Fruit fly (Drosophila melanogaster) whole organism, embryonic: Measurements from ENCODE around the gene ATPsynG.

Experiments used
- Abd-B ChIP-seq: fragments of 200-800 bp; sonication (Bioruptor generic); optimal IDR thresholded peaks from 2 replicates; lab custom pipeline; 2018; ENCODE audit warnings: missing biosample characterization, mild to moderate bottlenecking, missing genetic modification characterization, moderate library complexity
- Ada2b ChIP-seq: fragments of 200-800 bp; sonication (Bioruptor generic); IDR thresholded peaks from 2 replicates; pipeline ENCODE4 v1.3.6; 2022; ENCODE audit warnings: missing biosample characterization, missing genetic modification characterization
- Atf-2 ChIP-seq: fragments of 200-800 bp; sonication (Bioruptor generic); optimal IDR thresholded peaks from 2 replicates; lab custom pipeline; 2016; ENCODE audit warnings: missing biosample characterization, missing genetic modification characterization
- CG10979 ChIP-seq: fragments of 200-800 bp; sonication (Bioruptor generic); optimal IDR thresholded peaks from 2 replicates; lab custom pipeline; 2018; ENCODE audit warnings: missing biosample characterization, mild to moderate bottlenecking, missing genetic modification characterization, moderate library complexity
- CG12299 ChIP-seq: fragments of 200-800 bp; sonication (Bioruptor generic); optimal IDR thresholded peaks from 2 replicates; lab custom pipeline; 2018; ENCODE audit warnings: missing biosample characterization, mild to moderate bottlenecking, missing genetic modification characterization
- CG12942 ChIP-seq: fragments of 200-800 bp; sonication (Bioruptor generic); optimal IDR thresholded peaks from 3 replicates; lab custom pipeline; 2016; ENCODE audit warnings: missing biosample characterization, missing genetic modification characterization
- CG14441 ChIP-seq: fragments of 200-800 bp; sonication (Bioruptor generic); IDR thresholded peaks from 2 replicates; pipeline ENCODE4 v1.3.6; 2022; ENCODE audit warnings: missing biosample characterization, missing genetic modification characterization
- CG14710 ChIP-seq: fragments of 200-800 bp; sonication (Bioruptor generic); optimal IDR thresholded peaks from 3 replicates; lab custom pipeline; 2019; ENCODE audit warnings: missing biosample characterization, mild to moderate bottlenecking, missing genetic modification characterization, moderate library complexity
- CG15073 ChIP-seq: fragments of 200-800 bp; sonication (Bioruptor generic); optimal IDR thresholded peaks from 2 replicates; lab custom pipeline; 2016; ENCODE audit warnings: missing biosample characterization, missing genetic modification characterization
- CG16813 ChIP-seq: fragments of 200-800 bp; sonication (Bioruptor generic); IDR thresholded peaks from 3 replicates; pipeline ENCODE4 v1.3.6; 2022; ENCODE audit warnings: missing biosample characterization, missing genetic modification characterization; ENCODE audit not compliant: partially characterized antibody
- CG17186 ChIP-seq: fragments of 200-800 bp; sonication (Bioruptor generic); optimal IDR thresholded peaks from 3 replicates; lab custom pipeline; 2017; ENCODE audit warnings: missing biosample characterization, missing genetic modification reagents, missing genetic modification characterization
- CG18011 ChIP-seq: fragments of 200-800 bp; sonication (Bioruptor generic); optimal IDR thresholded peaks from 2 replicates; lab custom pipeline; 2017; ENCODE audit warnings: missing biosample characterization, missing genetic modification characterization, mild to moderate bottlenecking, moderate library complexity, missing genotype
- CG30020 ChIP-seq: fragments of 200-800 bp; optimal IDR thresholded peaks from 2 replicates; lab custom pipeline; 2019; ENCODE audit warnings: missing biosample characterization, mild to moderate bottlenecking, missing genetic modification characterization, moderate library complexity
- CG32532 ChIP-seq: fragments of 200-800 bp; sonication (Bioruptor generic); IDR thresholded peaks from 2 replicates; pipeline ENCODE4 v1.3.6; 2022; ENCODE audit warnings: missing biosample characterization, missing genetic modification characterization
- CG32767 ChIP-seq: fragments of 200-800 bp; sonication (Bioruptor generic); IDR thresholded peaks from 2 replicates; pipeline ENCODE4 v1.3.6; 2022; ENCODE audit warnings: missing biosample characterization, missing genetic modification characterization
- CG3847 ChIP-seq: fragments of 200-800 bp; sonication (Bioruptor generic); IDR thresholded peaks from 2 replicates; pipeline ENCODE4 v1.3.6; 2022; ENCODE audit warnings: missing biosample characterization, missing genetic modification characterization
- CG4617 ChIP-seq: fragments of 200-800 bp; sonication (Bioruptor generic); optimal IDR thresholded peaks from 3 replicates; lab custom pipeline; 2016; ENCODE audit warnings: missing biosample characterization, missing genetic modification characterization, borderline replicate concordance
- CG5245 ChIP-seq: fragments of 200-800 bp; sonication (Bioruptor generic); optimal IDR thresholded peaks from 3 replicates; lab custom pipeline; 2016; ENCODE audit warnings: missing biosample characterization, missing genetic modification characterization
- CG7839 ChIP-seq: fragments of 200-800 bp; sonication (Bioruptor generic); optimal IDR thresholded peaks from 3 replicates; lab custom pipeline; 2018; ENCODE audit warnings: missing biosample characterization, mild to moderate bottlenecking, missing genetic modification characterization, moderate library complexity
- CG9609 ChIP-seq: fragments of 200-800 bp; sonication (Bioruptor generic); optimal IDR thresholded peaks from 3 replicates; lab custom pipeline; 2016; ENCODE audit warnings: missing biosample characterization, missing genetic modification characterization
- CHES-1-like ChIP-seq: fragments of 200-800 bp; sonication (Bioruptor generic); optimal IDR thresholded peaks from 2 replicates; lab custom pipeline; 2016; ENCODE audit warnings: missing biosample characterization, missing genetic modification characterization
- Chrac-16 ChIP-seq: fragments of 200-800 bp; sonication (Bioruptor generic); optimal IDR thresholded peaks from 3 replicates; lab custom pipeline; 2016; ENCODE audit warnings: missing biosample characterization, missing genetic modification characterization
- CoRest ChIP-seq: fragments of 200-800 bp; sonication (Bioruptor generic); optimal IDR thresholded peaks from 3 replicates; lab custom pipeline; 2018; ENCODE audit warnings: missing biosample characterization, mild to moderate bottlenecking, missing genetic modification characterization, moderate library complexity
- Dbx ChIP-seq: fragments of 200-800 bp; sonication (Bioruptor generic); IDR thresholded peaks from 3 replicates; pipeline ENCODE4 v1.3.6; 2022; ENCODE audit warnings: missing biosample characterization, missing genetic modification characterization
- E2f2 ChIP-seq: fragments of 200-800 bp; sonication (Bioruptor generic); IDR thresholded peaks from 2 replicates; pipeline ENCODE4 v1.3.6; 2022; ENCODE audit warnings: missing biosample characterization, missing genetic modification characterization
- Hand ChIP-seq: fragments of 200-800 bp; sonication (Bioruptor generic); optimal IDR thresholded peaks from 2 replicates; lab custom pipeline; 2017; ENCODE audit warnings: mild to moderate bottlenecking, missing biosample characterization, missing genetic modification reagents, missing genetic modification characterization
- Lhr ChIP-seq: fragments of 200-800 bp; sonication (Bioruptor generic); optimal IDR thresholded peaks from 3 replicates; lab custom pipeline; 2017; ENCODE audit warnings: mild to moderate bottlenecking, missing biosample characterization, missing genetic modification reagents, missing genetic modification characterization
- Lim3 ChIP-seq: fragments of 200-800 bp; sonication (Bioruptor generic); IDR thresholded peaks from 2 replicates; pipeline ENCODE4 v1.3.6; 2022; ENCODE audit warnings: missing biosample characterization, missing genetic modification characterization
- NfI ChIP-seq: fragments of 200-800 bp; sonication (Bioruptor generic); optimal IDR thresholded peaks from 3 replicates; lab custom pipeline; 2018; ENCODE audit warnings: missing biosample characterization, mild to moderate bottlenecking, missing genetic modification characterization, moderate library complexity
- PHDP ChIP-seq: fragments of 200-800 bp; sonication (Bioruptor generic); optimal IDR thresholded peaks from 3 replicates; lab custom pipeline; 2018; ENCODE audit warnings: missing biosample characterization, mild to moderate bottlenecking, missing genetic modification characterization, moderate library complexity
- YL-1 ChIP-seq: fragments of 200-800 bp; sonication (Bioruptor generic); optimal IDR thresholded peaks from 3 replicates; lab custom pipeline; 2017; ENCODE audit warnings: missing biosample characterization, mild to moderate bottlenecking, missing genetic modification characterization
- ap ChIP-seq: fragments of 200-800 bp; sonication (Bioruptor generic); IDR thresholded peaks from 2 replicates; pipeline ENCODE4 v1.3.6; 2022; ENCODE audit warnings: missing biosample characterization, missing genetic modification characterization
- cato ChIP-seq: fragments of 200-800 bp; sonication (Bioruptor generic); optimal IDR thresholded peaks from 2 replicates; lab custom pipeline; 2016; ENCODE audit warnings: missing biosample characterization, missing genetic modification characterization, borderline replicate concordance
- chif ChIP-seq, 2 experiments: fragments of 200-800 bp; sonication (Bioruptor generic); optimal IDR thresholded peaks; 3 replicates each; lab custom pipeline; 2016; ENCODE audit warnings: missing biosample characterization in 2 of 2, missing genetic modification characterization in 2 of 2
- chm ChIP-seq: fragments of 200-800 bp; sonication (Bioruptor generic); IDR thresholded peaks from 2 replicates; pipeline ENCODE4 v1.3.6; 2022; ENCODE audit warnings: missing biosample characterization, missing genetic modification characterization
- dm ChIP-seq: fragments of 200-800 bp; sonication (Bioruptor generic); optimal IDR thresholded peaks from 3 replicates; lab custom pipeline; 2016; ENCODE audit warnings: missing biosample characterization, missing genetic modification characterization
- ewg ChIP-seq: fragments of 200-800 bp; sonication (Bioruptor generic); optimal IDR thresholded peaks from 3 replicates; lab custom pipeline; 2017; ENCODE audit warnings: mild to moderate bottlenecking, missing biosample characterization, missing genetic modification reagents, missing genetic modification characterization
- fu2 ChIP-seq: fragments of 200-800 bp; sonication (Bioruptor generic); optimal IDR thresholded peaks from 2 replicates; lab custom pipeline; 2016; ENCODE audit warnings: missing biosample characterization, missing genetic modification characterization
- grau ChIP-seq: fragments of 200-800 bp; optimal IDR thresholded peaks from 3 replicates; lab custom pipeline; 2019; ENCODE audit warnings: missing biosample characterization, mild to moderate bottlenecking, missing genetic modification characterization, moderate library complexity
- lbe ChIP-seq: fragments of 200-800 bp; sonication (Bioruptor generic); optimal IDR thresholded peaks from 2 replicates; lab custom pipeline; 2016; ENCODE audit warnings: missing biosample characterization, mild to moderate bottlenecking, missing genetic modification characterization
- lola ChIP-seq, 3 experiments: fragments of >200 bp in 2 of 3; fragments of 200-800 bp in 1 of 3; sonication (Bioruptor generic) in 1 of 3; optimal IDR thresholded peaks; 2 replicates each; lab custom pipeline; 2017 to 2019; ENCODE audit warnings: missing biosample characterization in 3 of 3, missing genetic modification characterization in 3 of 3, mild to moderate bottlenecking in 1 of 3, moderate library complexity in 1 of 3
- mam ChIP-seq: fragments of 200-800 bp; sonication (Bioruptor generic); optimal IDR thresholded peaks from 3 replicates; lab custom pipeline; 2016; ENCODE audit warnings: missing biosample characterization, missing genetic modification characterization
- nom ChIP-seq: fragments of 200-800 bp; sonication (Bioruptor generic); optimal IDR thresholded peaks from 2 replicates; lab custom pipeline; 2017; ENCODE audit warnings: missing biosample characterization, missing genetic modification characterization, mild to moderate bottlenecking, moderate library complexity, missing genetic modification reagents
- odd ChIP-seq: fragments of 200-800 bp; sonication (Bioruptor generic); optimal IDR thresholded peaks from 2 replicates; lab custom pipeline; 2017; ENCODE audit warnings: missing biosample characterization, mild to moderate bottlenecking, missing genetic modification characterization
- otp ChIP-seq: fragments of 200-800 bp; sonication (Bioruptor generic); IDR thresholded peaks from 3 replicates; pipeline ENCODE4, ENCODE4 v1.3.6; 2022; ENCODE audit warnings: missing biosample characterization, missing genetic modification characterization
- rib ChIP-seq: fragments of 200-800 bp; sonication (Bioruptor generic); IDR thresholded peaks from 2 replicates; pipeline ENCODE4 v1.3.6; 2022; ENCODE audit warnings: missing biosample characterization, missing genetic modification characterization
- schlank ChIP-seq: fragments of 200-800 bp; sonication (Bioruptor generic); optimal IDR thresholded peaks from 2 replicates; lab custom pipeline; 2018; ENCODE audit warnings: missing biosample characterization, mild to moderate bottlenecking, missing genetic modification characterization
- sna ChIP-seq: fragments of 200-800 bp; sonication (Bioruptor generic); IDR thresholded peaks from 2 replicates; pipeline ENCODE4 v1.3.6; 2022; ENCODE audit warnings: missing biosample characterization, missing genetic modification characterization; ENCODE audit not compliant: partially characterized antibody
- vnd ChIP-seq: fragments of 200-800 bp; sonication (Bioruptor generic); IDR thresholded peaks from 3 replicates; pipeline ENCODE4 v1.3.6; 2022; ENCODE audit warnings: missing biosample characterization, missing genetic modification characterization; ENCODE audit not compliant: partially characterized antibody

The ATPsynG gene

dm6 chr2L:10987370-10987853, 11.2 kb upstream of the ATPsynG start, which contains the start of the genes piwi and CG12253:
TSS of gene piwi (minus strand) at chr2L:10987420.
TSS of gene CG12253 (plus strand) at chr2L:10987806.
- peak; percentile 31 to 63 for TF ChIP-seq chif (GFP tag; optimal IDR thresholded peaks at IDR 0.05; lab: Kevin White, UChicago)
- peak; percentile 25 for TF ChIP-seq mam (GFP tag; lab: Kevin White, UChicago)
- TF ChIP-seq lola (GFP tag; optimal IDR thresholded peaks at IDR 0.05; lab: Kevin White, UChicago), result peak in 1 of 3 experiments; percentile 88
- peak; percentile 32 for TF ChIP-seq CHES-1-like (GFP tag; lab: Kevin White, UChicago)
- TF ChIP-seq PHDP (tag; lab: Kevin White, UChicago), result peak; percentile 87
- peak; percentile 25 for TF ChIP-seq CG9609
- TF ChIP-seq CG15073 (GFP tag; lab: Kevin White, UChicago), result peak; percentile 26
- TF ChIP-seq rib (GFP tag; lab: Robert Waterston, UW), result 0 out of 2 replicates have a peak, but pooled peaks have one; percentile 37
- peak; percentile 39 for TF ChIP-seq CG18011
- TF ChIP-seq nom (GFP tag; lab: Kevin White, UChicago), result no peak
- no peak for TF ChIP-seq lbe (GFP tag; lab: Kevin White, UChicago)
- TF ChIP-seq CG10979 (tag; lab: Kevin White, UChicago), result peak; percentile 77
- TF ChIP-seq odd (GFP tag; lab: Kevin White, UChicago), result peak; percentile 54
- peak; percentile 7 for TF ChIP-seq schlank (tag; lab: Kevin White, UChicago)
- peak; percentile 49; the same call in 1 of the 2 replicates for TF ChIP-seq Ada2b (GFP tag; lab: Robert Waterston, UW)
- TF ChIP-seq Dbx (GFP tag; lab: Robert Waterston, UW), result peak; percentile 69; the same call in 2 of the 3 replicates
- peak; percentile 84 for TF ChIP-seq CG3847 (GFP tag; lab: Robert Waterston, UW)
- peak; percentile 33 for TF ChIP-seq dm (GFP tag; lab: Kevin White, UChicago)
- TF ChIP-seq CG5245 (GFP tag; lab: Kevin White, UChicago), result peak; percentile 7
- TF ChIP-seq CG4617 (GFP tag; lab: Kevin White, UChicago), result peak; percentile 27
- TF ChIP-seq ap (GFP tag; lab: Robert Waterston, UW), result peak; percentile 58
- peak; percentile 87 for TF ChIP-seq grau
- TF ChIP-seq cato (GFP tag; lab: Kevin White, UChicago), result peak; percentile 61
- peak; percentile 1 for TF ChIP-seq Atf-2
- TF ChIP-seq NfI (GFP tag; lab: Kevin White, UChicago), result peak; percentile 71
- TF ChIP-seq Lim3, result 0 out of 2 replicates have a peak, but pooled peaks have one; percentile 11
- TF ChIP-seq fu2 (GFP tag; lab: Kevin White, UChicago), result peak; percentile 35
- TF ChIP-seq Chrac-16, result peak; percentile 78
- no peak for TF ChIP-seq otp
- TF ChIP-seq CG12299 (tag; lab: Kevin White, UChicago), result peak; percentile 69
- peak; percentile 64 for TF ChIP-seq E2f2 (GFP tag; lab: Robert Waterston, UW)
- no peak for TF ChIP-seq vnd
- peak; percentile 80 for TF ChIP-seq CG30020 (tag; lab: Kevin White, UChicago)
- no peak for TF ChIP-seq CG16813 (GFP tag; lab: Robert Waterston, UW)
- TF ChIP-seq CG14710 (tag; lab: Kevin White, UChicago), result peak; percentile 59
- TF ChIP-seq CG17186 (GFP tag; lab: Kevin White, UChicago), result no peak
- TF ChIP-seq CoRest, result peak; percentile 95
- no peak for TF ChIP-seq YL-1 (GFP tag; lab: Kevin White, UChicago)
- no peak for TF ChIP-seq CG7839 (tag; lab: Kevin White, UChicago)
- no peak for TF ChIP-seq Abd-B (GFP tag; lab: Kevin White, UChicago)
- TF ChIP-seq Hand (GFP tag; lab: Kevin White, UChicago), result peak; percentile 25
- peak; percentile 64 for TF ChIP-seq ewg (GFP tag; lab: Kevin White, UChicago)
- TF ChIP-seq Lhr (GFP tag; lab: Kevin White, UChicago), result peak; percentile 48
- 0 out of 2 replicates have a peak, but pooled peaks have one; percentile 40 for TF ChIP-seq CG14441 (GFP tag; lab: Robert Waterston, UW)
- TF ChIP-seq CG32532, result peak; percentile 54
- 0 out of 2 replicates have a peak, but pooled peaks have one; percentile 34 for TF ChIP-seq chm (GFP tag; lab: Robert Waterston, UW)
- peak; percentile 70 for TF ChIP-seq CG12942 (GFP tag; lab: Kevin White, UChicago)
- peak; percentile 81; the same call in 1 of the 2 replicates for TF ChIP-seq CG32767 (GFP tag; lab: Robert Waterston, UW)
- TF ChIP-seq sna, result 0 out of 2 replicates have a peak, but pooled peaks have one; percentile 16
